Worm (Caenorhabditis elegans): Measurements from ENCODE around the gene pwp-1.

pwp-1 gene

DNA sequence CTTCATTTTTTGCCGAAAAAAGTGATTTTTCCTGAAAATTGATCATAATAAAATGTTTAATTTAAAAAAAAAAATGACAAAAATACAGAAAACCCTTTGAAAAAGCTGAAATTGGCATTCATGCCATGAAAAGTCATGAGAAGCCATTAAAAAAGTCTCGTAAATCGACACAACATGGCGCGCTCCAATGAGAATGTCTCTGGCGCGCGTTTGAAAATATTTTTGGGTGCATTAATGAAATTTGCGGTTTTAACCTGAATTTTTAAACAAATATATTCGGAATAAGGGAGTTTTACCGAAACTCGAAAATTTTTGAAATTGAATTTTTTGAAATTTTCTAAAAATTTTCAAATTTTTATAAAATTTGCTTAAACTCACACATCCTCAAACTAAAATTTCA is 11.4 kb upstream of the pwp-1 start:
- TF ChIP-seq ztf-29 (GFP tag; IDR thresholded peaks at IDR 0.05) (no peak), ztf-23 (GFP tag; IDR thresholded peaks at IDR 0.05) (no peak), med-1 (GFP tag; optimal IDR thresholded peaks at IDR 0.05; ENCODE audit: insufficient read depth) (no peak), cog-1 (tag; optimal IDR thresholded peaks at IDR 0.05) (no peak), ref-1 (GFP tag; conservative IDR thresholded peaks at IDR 0.05) (no peak), klf-2 (GFP tag; conservative IDR thresholded peaks at IDR 0.05) (no peak), T22C8.4 (GFP tag; IDR thresholded peaks at IDR 0.05) (no peak), tab-1 (GFP tag; IDR thresholded peaks at IDR 0.05) (no peak), flt-1 (GFP tag; IDR thresholded peaks at IDR 0.05) (no peak)

ce11 chrIV:13246961-13247360 is 10.6 kb upstream of the pwp-1 start, which contains the start of gene JC8.7:
JC8.7 (plus strand) TSS chrIV:13247261.
- TF ChIP-seq tab-1 (GFP tag; IDR thresholded peaks at IDR 0.05), result no peak
- TF ChIP-seq med-1 (GFP tag; optimal IDR thresholded peaks at IDR 0.05; ENCODE audit: insufficient read depth), result no peak
- TF ChIP-seq ztf-29 (GFP tag; IDR thresholded peaks at IDR 0.05), result no peak
- no peak for TF ChIP-seq ztf-23 (GFP tag; IDR thresholded peaks at IDR 0.05)
- TF ChIP-seq klf-2 (GFP tag; conservative IDR thresholded peaks at IDR 0.05), result no peak

ce11 chrIV:13244024-13244423 is 7.6 kb upstream of the pwp-1 start, which contains the start of gene cox-11:
cox-11 (plus strand) TSS chrIV:13244324.
- TF ChIP-seq flt-1 (GFP tag; IDR thresholded peaks at IDR 0.05) (no peak), tab-1 (GFP tag; IDR thresholded peaks at IDR 0.05) (no peak), ztf-29 (GFP tag; IDR thresholded peaks at IDR 0.05) (no peak), cog-1 (tag; optimal IDR thresholded peaks at IDR 0.05) (no peak)

DNA sequence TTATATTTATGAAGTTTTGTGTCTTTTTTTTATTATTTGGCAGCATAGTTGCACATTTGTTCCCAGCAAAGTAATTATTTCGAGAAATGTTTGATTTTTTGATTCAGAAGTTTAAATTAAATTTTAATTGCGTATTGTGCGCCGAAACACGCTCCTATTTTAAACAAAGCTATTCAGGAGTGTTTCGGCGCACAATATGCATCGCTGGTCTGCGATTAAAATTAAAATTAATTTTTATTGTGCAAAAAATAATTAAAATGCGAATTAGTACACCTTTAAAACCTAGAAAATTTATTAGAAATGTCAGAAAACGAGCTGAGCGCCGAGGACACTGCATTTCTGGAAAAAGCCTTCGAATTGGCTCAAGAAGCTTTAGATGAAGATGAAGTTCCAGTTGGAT is 7.0 kb upstream of the pwp-1 start, which contains the start of gene JC8.4:
Gene JC8.4, plus strand, starts transcription at position 301 of the 400 bp plus-strand sequence.
- no peak for TF ChIP-seq tab-1 (GFP tag; IDR thresholded peaks at IDR 0.05)
- no peak for TF ChIP-seq klf-2 (GFP tag; conservative IDR thresholded peaks at IDR 0.05)
- TF ChIP-seq flt-1 (GFP tag; IDR thresholded peaks at IDR 0.05), result no peak
- TF ChIP-seq ref-1 (GFP tag; conservative IDR thresholded peaks at IDR 0.05), result no peak
- no peak for TF ChIP-seq ztf-23 (GFP tag; IDR thresholded peaks at IDR 0.05)
- TF ChIP-seq med-1 (GFP tag; optimal IDR thresholded peaks at IDR 0.05; ENCODE audit: insufficient read depth), result no peak
- no peak for TF ChIP-seq cog-1 (tag; optimal IDR thresholded peaks at IDR 0.05)
- no peak for TF ChIP-seq ztf-29 (GFP tag; IDR thresholded peaks at IDR 0.05)
- TF ChIP-seq T22C8.4 (GFP tag; IDR thresholded peaks at IDR 0.05), result no peak

- TF ChIP-seq ztf-29 (GFP tag; IDR thresholded peaks at IDR 0.05) (no peak), flt-1 (GFP tag; IDR thresholded peaks at IDR 0.05) (no peak), tab-1 (GFP tag; IDR thresholded peaks at IDR 0.05) (no peak), cog-1 (tag; optimal IDR thresholded peaks at IDR 0.05) (no peak), klf-2 (GFP tag; conservative IDR thresholded peaks at IDR 0.05) (no peak), ref-1 (GFP tag; conservative IDR thresholded peaks at IDR 0.05) (no peak), med-1 (GFP tag; optimal IDR thresholded peaks at IDR 0.05; ENCODE audit: insufficient read depth) (no peak), ztf-23 (GFP tag; IDR thresholded peaks at IDR 0.05) (no peak), T22C8.4 (GFP tag; IDR thresholded peaks at IDR 0.05) (no peak)
These were observed 5.0 kb upstream of the pwp-1 start for ce11 chrIV:13241340-13241739.

ce11 chrIV:13240842-13241143 is 4.4 kb upstream of the pwp-1 start, which contains the start of gene lin-54:
lin-54 (plus strand) TSS chrIV:13241044.
- no peak for TF ChIP-seq med-1 (GFP tag; optimal IDR thresholded peaks at IDR 0.05; ENCODE audit: insufficient read depth)
- no peak for TF ChIP-seq cog-1 (tag; optimal IDR thresholded peaks at IDR 0.05)
- TF ChIP-seq ztf-23 (GFP tag; IDR thresholded peaks at IDR 0.05), result no peak
- no peak for TF ChIP-seq T22C8.4 (GFP tag; IDR thresholded peaks at IDR 0.05)
- TF ChIP-seq klf-2 (GFP tag; conservative IDR thresholded peaks at IDR 0.05), result no peak

DNA sequence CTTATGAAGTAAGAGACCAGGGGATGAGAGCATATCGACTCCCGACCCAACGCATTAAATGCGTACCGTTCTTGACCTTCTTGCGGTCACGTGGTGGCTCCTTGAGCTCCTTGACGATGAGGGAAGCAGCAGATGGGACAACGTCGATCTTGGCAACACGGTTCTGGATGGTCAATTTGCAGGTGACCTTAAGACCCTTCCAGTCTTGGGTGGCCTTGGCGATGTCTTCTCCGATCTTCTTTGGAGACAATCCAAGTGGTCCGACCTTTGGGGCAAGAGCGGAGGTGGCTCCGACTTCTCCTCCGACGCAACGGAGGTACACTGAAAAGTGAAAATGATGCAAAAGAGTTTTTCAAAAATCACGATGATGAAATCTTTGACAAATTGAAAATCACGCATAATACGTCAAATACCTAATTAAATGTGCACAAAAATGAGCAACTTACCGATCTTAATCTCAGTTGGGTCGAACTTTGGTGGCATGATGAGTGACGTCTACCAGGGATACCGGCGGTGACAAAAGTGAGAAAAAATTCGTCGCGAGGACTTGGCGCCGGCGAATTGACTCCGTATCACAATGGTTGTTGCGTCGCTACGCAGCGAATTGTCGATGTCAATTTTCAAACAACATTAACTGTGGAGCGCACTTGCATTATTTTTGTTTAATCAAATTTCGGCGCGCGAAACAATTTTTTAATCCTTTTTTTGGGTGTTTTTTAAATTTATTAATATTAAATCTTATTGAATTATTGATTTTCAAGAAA is 3.9 kb upstream of the pwp-1 start, which contains the start of gene rpl-12:
Gene rpl-12, minus strand, starts transcription at position 574 of the 764 bp plus-strand sequence.
- TF ChIP-seq ztf-29 (GFP tag; IDR thresholded peaks at IDR 0.05), result no peak
- TF ChIP-seq med-1 (GFP tag; optimal IDR thresholded peaks at IDR 0.05; ENCODE audit: insufficient read depth), result no peak
- no peak for TF ChIP-seq ref-1 (GFP tag; conservative IDR thresholded peaks at IDR 0.05)
- peak; percentile 89 for TF ChIP-seq ztf-23 (GFP tag; IDR thresholded peaks at IDR 0.05)
- no peak for TF ChIP-seq tab-1 (GFP tag; IDR thresholded peaks at IDR 0.05)
- peak; percentile 58; the same call in 1 of the 2 replicates for TF ChIP-seq T22C8.4 (GFP tag; IDR thresholded peaks at IDR 0.05)
- TF ChIP-seq klf-2 (GFP tag; conservative IDR thresholded peaks at IDR 0.05), result 0 out of 2 replicates have a peak, but pooled peaks have one; percentile 15
- TF ChIP-seq flt-1 (GFP tag; IDR thresholded peaks at IDR 0.05), result peak; percentile 77
- TF ChIP-seq cog-1 (tag; optimal IDR thresholded peaks at IDR 0.05), result peak; percentile 98

- TF ChIP-seq tab-1 (GFP tag; IDR thresholded peaks at IDR 0.05), result no peak
- TF ChIP-seq T22C8.4 (GFP tag; IDR thresholded peaks at IDR 0.05), result no peak
- no peak for TF ChIP-seq cog-1 (tag; optimal IDR thresholded peaks at IDR 0.05)
- no peak for TF ChIP-seq ztf-29 (GFP tag; IDR thresholded peaks at IDR 0.05)
- no peak for TF ChIP-seq klf-2 (GFP tag; conservative IDR thresholded peaks at IDR 0.05)
These were observed 2.8 kb upstream of the pwp-1 start, which contains the start of gene tag-115 for ce11 chrIV:13238943-13239861. tag-115 (minus strand) TSS chrIV:13239414.

DNA sequence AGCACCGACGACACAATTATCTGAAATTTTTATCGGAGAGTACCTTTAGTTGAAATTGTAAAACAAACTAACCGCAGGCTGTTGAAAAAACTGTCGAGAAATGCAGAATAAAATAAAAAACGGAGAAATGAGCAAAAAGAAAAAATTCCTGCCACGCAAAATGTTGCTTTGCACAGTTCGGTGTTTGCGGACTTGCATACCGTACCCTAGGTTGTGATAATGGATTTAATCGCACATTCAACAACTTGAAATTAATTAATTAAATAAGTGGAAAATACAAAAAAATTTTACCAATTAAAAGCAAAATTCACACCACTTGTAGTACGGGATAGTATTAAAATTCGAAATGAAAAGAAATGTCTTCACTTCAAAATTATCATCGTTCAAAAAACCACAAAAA is 5.0 kb downstream of the pwp-1 start:
- TF ChIP-seq ref-1 (GFP tag; conservative IDR thresholded peaks at IDR 0.05) (no peak), tab-1 (GFP tag; IDR thresholded peaks at IDR 0.05) (no peak)

Data from whole organism, midembryonic.